Worm (Caenorhabditis elegans): ENCODE measurements around the gene K11H12.3.

K11H12.3 gene

ce11 chrIV:648362-648761 is 24.9 kb downstream of the K11H12.3 start:
- no peak for TF ChIP-seq lim-6 (tag; optimal IDR thresholded peaks at IDR 0.05)
- TF ChIP-seq elt-2 (tag; optimal IDR thresholded peaks at IDR 0.05), result no peak
- TF ChIP-seq syd-9 (tag; optimal IDR thresholded peaks at IDR 0.05), result no peak
- no peak for TF ChIP-seq unc-42 (tag; optimal IDR thresholded peaks at IDR 0.05)
- TF ChIP-seq hlh-13 (GFP tag; optimal IDR thresholded peaks at IDR 0.05), result no peak
- no peak for TF ChIP-seq hlh-15 (tag; optimal IDR thresholded peaks at IDR 0.05)
- TF ChIP-seq pha-2 (tag; optimal IDR thresholded peaks at IDR 0.05), result no peak
- no peak for TF ChIP-seq ceh-19 (GFP tag; optimal IDR thresholded peaks at IDR 0.05)
- TF ChIP-seq ceh-48 (tag; optimal IDR thresholded peaks at IDR 0.05), result no peak
- TF ChIP-seq sdc-2 (tag; optimal IDR thresholded peaks at IDR 0.05), result no peak
- TF ChIP-seq ahr-1 (tag; optimal IDR thresholded peaks at IDR 0.05), result no peak
- TF ChIP-seq pros-1 (tag; optimal IDR thresholded peaks at IDR 0.05), result no peak
- TF ChIP-seq zip-5 (tag; optimal IDR thresholded peaks at IDR 0.05), result no peak

DNA sequence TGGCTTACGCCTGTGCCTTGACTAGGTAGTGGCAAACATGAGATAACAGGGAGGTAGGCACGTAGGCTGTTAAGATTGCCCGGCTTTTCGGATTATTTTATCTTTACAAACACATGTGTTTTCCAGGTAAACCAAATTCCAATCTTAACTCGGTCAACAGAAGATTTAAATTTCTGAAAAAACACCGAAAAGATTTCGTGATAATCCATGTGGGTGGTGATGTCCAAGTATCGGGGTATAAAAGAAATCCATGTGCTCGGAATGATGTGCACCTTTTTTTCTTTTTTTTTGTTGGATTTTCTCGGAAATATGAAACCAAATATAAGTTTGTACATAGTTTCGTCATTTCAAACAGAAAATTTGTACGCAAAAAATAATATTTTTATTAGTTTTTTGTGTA is 29.8 kb downstream of the K11H12.3 start:
- TF ChIP-seq hlh-13 (GFP tag; optimal IDR thresholded peaks at IDR 0.05) (no peak), unc-86 (tag; optimal IDR thresholded peaks at IDR 0.05) (no peak), F13H6.1 (tag; optimal IDR thresholded peaks at IDR 0.05) (no peak), fax-1 (tag; optimal IDR thresholded peaks at IDR 0.05) (no peak), zip-5 (tag; optimal IDR thresholded peaks at IDR 0.05) (no peak), npax-4 (tag; optimal IDR thresholded peaks at IDR 0.05) (no peak), ets-4 (tag; optimal IDR thresholded peaks at IDR 0.05) (no peak), ceh-14 (tag; optimal IDR thresholded peaks at IDR 0.05) (no peak), C08G9.2 (tag; optimal IDR thresholded peaks at IDR 0.05) (no peak), unc-3 (GFP tag; conservative IDR thresholded peaks at IDR 0.05) (no peak), unc-3 (tag; optimal IDR thresholded peaks at IDR 0.05) (no peak), elt-4 (tag; optimal IDR thresholded peaks at IDR 0.05) (no peak), hlh-6 (tag; optimal IDR thresholded peaks at IDR 0.05) (no peak), lin-11 (tag; optimal IDR thresholded peaks at IDR 0.05) (no peak), sox-4 (tag; optimal IDR thresholded peaks at IDR 0.05) (no peak), dve-1 (tag; optimal IDR thresholded peaks at IDR 0.05) (no peak)

DNA sequence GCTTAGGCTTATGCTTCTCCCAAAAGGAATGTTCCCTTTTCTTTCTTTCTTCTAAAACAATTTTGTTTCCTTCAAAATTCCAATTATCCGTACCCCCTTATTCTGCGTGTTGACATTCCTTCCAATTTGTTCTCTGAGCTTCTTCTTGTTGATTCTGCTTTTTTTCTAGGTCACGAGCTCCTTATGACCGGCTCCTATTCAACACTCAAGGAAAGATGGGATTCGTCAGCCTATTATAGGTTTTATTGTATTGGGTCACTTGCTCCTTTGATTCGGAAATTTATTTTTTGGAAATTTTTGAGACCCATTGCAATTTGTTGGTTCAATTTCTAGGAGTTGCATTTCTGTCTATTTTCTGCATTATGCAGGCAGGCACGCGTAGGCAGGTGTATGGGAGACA is 34.1 kb downstream of the K11H12.3 start:
- TF ChIP-seq pros-1 (tag; optimal IDR thresholded peaks at IDR 0.05) (no peak), ceh-30 (tag; optimal IDR thresholded peaks at IDR 0.05) (no peak), C08G9.2 (tag; optimal IDR thresholded peaks at IDR 0.05) (no peak), ama-1 (optimal IDR thresholded peaks at IDR 0.05) (no peak), unc-3 (GFP tag; conservative IDR thresholded peaks at IDR 0.05) (no peak), unc-3 (tag; optimal IDR thresholded peaks at IDR 0.05) (no peak), elt-2 (tag; optimal IDR thresholded peaks at IDR 0.05) (no peak), npax-4 (tag; optimal IDR thresholded peaks at IDR 0.05) (no peak), dmd-4 (tag; optimal IDR thresholded peaks at IDR 0.05; ENCODE audit: borderline replicate concordance) (no peak)

- TF ChIP-seq nhr-11 (tag; optimal IDR thresholded peaks at IDR 0.05), result no peak
These were observed 39.7 kb downstream of the K11H12.3 start for ce11 chrIV:633565-633964.

DNA sequence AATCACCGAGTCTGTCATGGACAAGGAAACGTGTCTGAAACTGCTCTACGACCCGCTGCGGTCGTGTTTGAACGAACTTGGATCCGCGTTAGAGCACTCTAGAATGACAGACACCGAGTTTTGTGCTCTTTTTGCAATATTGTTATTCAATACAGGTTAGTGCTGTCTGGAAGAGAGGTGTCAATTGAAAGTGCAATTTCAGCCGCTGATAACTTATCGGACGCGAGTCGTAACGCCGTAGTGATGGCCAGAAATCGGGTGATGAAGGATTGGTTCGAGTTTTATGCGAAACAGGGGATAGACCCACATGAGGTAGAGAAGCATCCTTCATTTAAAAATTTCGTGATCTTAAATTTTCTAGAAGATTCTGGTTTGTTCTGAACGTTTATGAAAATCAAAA is 41.4 kb downstream of the K11H12.3 start:
- no peak for TF ChIP-seq nhr-11 (tag; optimal IDR thresholded peaks at IDR 0.05)
- TF ChIP-seq unc-86 (tag; optimal IDR thresholded peaks at IDR 0.05), result no peak
- no peak for TF ChIP-seq eyg-1 (tag; optimal IDR thresholded peaks at IDR 0.05)
- no peak for TF ChIP-seq rnt-1 (tag; optimal IDR thresholded peaks at IDR 0.05)
- TF ChIP-seq sdc-2 (tag; optimal IDR thresholded peaks at IDR 0.05), result no peak
- TF ChIP-seq ama-1 (optimal IDR thresholded peaks at IDR 0.05), result no peak
- TF ChIP-seq ttx-3 (tag; optimal IDR thresholded peaks at IDR 0.05), result no peak
- TF ChIP-seq hlh-30 (tag; optimal IDR thresholded peaks at IDR 0.05; ENCODE audit: insufficient read depth), result no peak
- TF ChIP-seq K02D7.2 (tag; optimal IDR thresholded peaks at IDR 0.05), result no peak
- no peak for TF ChIP-seq syd-9 (tag; optimal IDR thresholded peaks at IDR 0.05)
- TF ChIP-seq nfya-1 (tag; optimal IDR thresholded peaks at IDR 0.05), result no peak
- TF ChIP-seq mec-3 (tag; optimal IDR thresholded peaks at IDR 0.05; ENCODE audit: borderline replicate concordance), result no peak
- TF ChIP-seq ceh-14 (tag; optimal IDR thresholded peaks at IDR 0.05), result no peak
